Worm (Caenorhabditis elegans): ENCODE data around the gene clec-224.

The clec-224 gene

DNA sequence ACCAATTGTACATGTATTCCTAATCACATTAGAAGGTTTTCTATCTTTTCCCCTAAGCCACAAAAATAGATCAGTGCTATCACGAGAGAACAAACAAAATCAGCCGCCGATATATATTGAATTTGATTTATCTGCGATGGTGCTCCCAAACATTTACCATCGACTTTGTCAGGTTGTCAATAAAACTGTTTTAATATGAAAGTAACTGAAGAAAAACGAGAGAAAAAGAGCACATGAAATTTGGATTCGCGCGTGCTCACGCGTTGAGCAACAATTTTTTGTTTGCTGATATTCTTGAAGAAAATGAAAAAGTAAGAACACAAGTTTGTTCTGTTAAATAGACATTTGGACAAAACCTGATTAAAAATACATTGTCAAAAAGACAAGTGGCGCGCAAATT lies 9.6 kb upstream of the clec-224 start:
- TF ChIP-seq lin-13 (GFP tag; optimal IDR thresholded peaks at IDR 0.05): no peak
- no peak for TF ChIP-seq ama-1 (optimal IDR thresholded peaks at IDR 0.05)
- TF ChIP-seq alr-1 (tag; optimal IDR thresholded peaks at IDR 0.05): no peak
- no peak for TF ChIP-seq gmeb-1 (tag; optimal IDR thresholded peaks at IDR 0.05)
- no peak for TF ChIP-seq crh-2 (tag; optimal IDR thresholded peaks at IDR 0.05)
- peak; percentile 51 for TF ChIP-seq F13H6.1 (tag; optimal IDR thresholded peaks at IDR 0.05)

DNA sequence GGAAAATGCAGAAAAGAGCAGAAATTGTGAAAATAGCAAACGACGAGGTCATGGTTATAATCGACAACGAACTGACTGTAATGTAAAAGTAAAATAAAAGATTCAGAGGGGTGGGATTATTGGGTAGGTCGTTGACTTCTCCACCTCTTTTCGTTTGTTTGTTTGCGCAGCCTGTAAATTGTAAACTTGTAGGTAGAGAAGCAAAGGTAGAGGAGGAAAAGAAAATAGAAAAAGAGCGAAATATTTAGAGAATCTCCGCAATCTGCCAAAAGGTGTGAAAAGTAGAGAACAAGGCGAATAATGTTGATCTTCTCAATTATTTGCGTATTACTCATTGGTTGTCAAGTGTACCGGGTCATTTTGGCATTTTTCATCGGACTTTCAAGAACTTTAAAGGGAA lies 8.1 kb upstream of the clec-224 start, which contains the start of gene ZK863.8:
TSS of gene ZK863.8 (minus strand) at position 173 of the 400 bp plus-strand sequence.
- TF ChIP-seq nhr-129 (tag; optimal IDR thresholded peaks at IDR 0.05) (peak; percentile 18), nhr-237 (tag; optimal IDR thresholded peaks at IDR 0.05) (no peak), F13H6.1 (tag; optimal IDR thresholded peaks at IDR 0.05) (peak; percentile 23)

DNA sequence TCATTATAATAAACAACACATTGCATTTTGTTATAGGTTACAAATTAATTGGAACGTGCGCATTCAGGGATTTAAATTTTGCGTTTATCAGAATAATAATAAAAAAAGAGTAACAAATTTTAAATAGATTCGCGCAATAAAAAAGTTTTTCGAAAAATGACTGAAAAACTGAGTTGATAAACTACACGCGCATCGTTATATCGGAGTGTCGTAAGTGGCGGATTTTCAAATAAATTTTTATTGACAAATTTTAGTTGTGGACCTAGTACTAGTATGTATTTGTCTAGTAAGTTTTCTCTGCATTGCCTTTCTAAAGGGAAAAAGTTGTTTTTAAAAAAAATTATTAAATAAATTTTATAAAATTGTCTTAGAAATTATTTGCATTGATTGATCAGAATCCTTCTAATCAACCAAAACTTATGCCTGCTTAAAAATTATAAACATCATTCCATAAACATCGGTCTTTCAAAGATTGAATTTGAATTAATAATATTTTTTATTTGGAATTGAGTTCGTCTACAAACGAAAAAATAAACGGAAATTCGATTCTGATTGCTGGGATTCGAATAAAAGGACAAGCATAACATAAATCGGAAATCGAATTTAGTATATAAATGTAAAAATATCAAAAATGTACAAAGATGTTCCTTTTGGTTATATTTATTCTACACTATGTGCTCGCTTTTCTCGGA lies 5.2 kb upstream of the clec-224 start, which contains the start of gene srd-4:
TSS of gene srd-4 (plus strand) at position 642 of the 692 bp plus-strand sequence.
- TF ChIP-seq nhr-12 (tag; optimal IDR thresholded peaks at IDR 0.05) (no peak), crh-2 (tag; optimal IDR thresholded peaks at IDR 0.05) (no peak), C34F6.9 (tag; optimal IDR thresholded peaks at IDR 0.05) (peak; percentile 50), elt-1 (tag; optimal IDR thresholded peaks at IDR 0.05) (no peak), egl-27 (tag; optimal IDR thresholded peaks at IDR 0.05) (no peak), snpc-4 (tag; optimal IDR thresholded peaks at IDR 0.05) (peak; percentile 25), ztf-4 (tag; optimal IDR thresholded peaks at IDR 0.05) (no peak), unc-55 (GFP tag; optimal IDR thresholded peaks at IDR 0.05) (peak; percentile 79), lin-11 (tag; optimal IDR thresholded peaks at IDR 0.05) (no peak), gmeb-1 (tag; optimal IDR thresholded peaks at IDR 0.05) (peak; percentile 95), unc-39 (tag; optimal IDR thresholded peaks at IDR 0.05) (no peak), alr-1 (tag; optimal IDR thresholded peaks at IDR 0.05) (no peak), peb-1 (tag; optimal IDR thresholded peaks at IDR 0.05) (no peak), lin-13 (GFP tag; optimal IDR thresholded peaks at IDR 0.05) (peak; percentile 1), lsy-2 (tag; optimal IDR thresholded peaks at IDR 0.05) (peak; percentile 21 to 74)

DNA sequence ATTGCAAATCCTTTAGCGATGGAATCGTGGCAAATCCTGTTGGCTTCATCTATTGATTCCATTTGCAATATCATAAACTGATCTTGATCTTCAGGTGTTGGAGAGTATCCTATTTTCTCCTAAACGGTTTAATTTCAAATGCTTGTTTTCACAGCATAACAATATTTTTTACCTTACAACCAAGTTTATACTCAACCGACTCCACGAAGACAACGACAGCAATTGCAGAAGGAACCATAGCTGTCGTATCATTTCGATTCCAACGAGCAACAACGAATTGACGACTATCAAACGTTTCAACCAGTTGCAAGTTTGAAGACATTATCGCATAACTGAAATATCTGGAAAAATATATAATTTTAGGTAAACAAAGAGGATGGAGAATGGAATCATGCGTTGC lies 4.6 kb upstream of the clec-224 start, which contains the start of gene usip-1:
TSS of gene usip-1 (minus strand) at position 341 of the 400 bp plus-strand sequence.
- TF ChIP-seq lsy-2 (tag; optimal IDR thresholded peaks at IDR 0.05) (no peak), nhr-77 (tag; optimal IDR thresholded peaks at IDR 0.05) (no peak), ZK546.5 (tag; optimal IDR thresholded peaks at IDR 0.05) (no peak)

ce11 chrV:12181310-12181709 lies 2.1 kb upstream of the clec-224 start, which contains the start of gene elpc-3:
Gene elpc-3 (minus strand): TSS chrV:12181410.
- TF ChIP-seq lin-13 (GFP tag; optimal IDR thresholded peaks at IDR 0.05): no peak
- TF ChIP-seq R02D3.7 (tag; optimal IDR thresholded peaks at IDR 0.05): no peak
- no peak for TF ChIP-seq egl-27 (tag; optimal IDR thresholded peaks at IDR 0.05)
- no peak for TF ChIP-seq lsy-2 (tag; optimal IDR thresholded peaks at IDR 0.05)
- no peak for TF ChIP-seq unc-39 (tag; optimal IDR thresholded peaks at IDR 0.05)
- no peak for TF ChIP-seq fos-1 (tag; optimal IDR thresholded peaks at IDR 0.05)
- no peak for TF ChIP-seq ceh-82 (tag; optimal IDR thresholded peaks at IDR 0.05)
- no peak for TF ChIP-seq ztf-11 (tag; optimal IDR thresholded peaks at IDR 0.05)
- no peak for TF ChIP-seq ztf-4 (tag; optimal IDR thresholded peaks at IDR 0.05)
- no peak for TF ChIP-seq C34F6.9 (tag; optimal IDR thresholded peaks at IDR 0.05)
- TF ChIP-seq dmd-4 (tag; optimal IDR thresholded peaks at IDR 0.05): no peak
- TF ChIP-seq Y55F3AM.14 (GFP tag; optimal IDR thresholded peaks at IDR 0.05): no peak
- TF ChIP-seq ZK546.5 (tag; optimal IDR thresholded peaks at IDR 0.05): no peak
- no peak for TF ChIP-seq lin-11 (tag; optimal IDR thresholded peaks at IDR 0.05)
- TF ChIP-seq nhr-23 (tag; optimal IDR thresholded peaks at IDR 0.05): no peak
- no peak for TF ChIP-seq unc-62 (GFP tag; optimal IDR thresholded peaks at IDR 0.05)
- no peak for TF ChIP-seq gmeb-1 (tag; optimal IDR thresholded peaks at IDR 0.05)
- no peak for TF ChIP-seq nhr-11 (tag; optimal IDR thresholded peaks at IDR 0.05)
- no peak for TF ChIP-seq nhr-6 (tag; optimal IDR thresholded peaks at IDR 0.05)
- no peak for TF ChIP-seq mab-5 (tag; optimal IDR thresholded peaks at IDR 0.05)

DNA sequence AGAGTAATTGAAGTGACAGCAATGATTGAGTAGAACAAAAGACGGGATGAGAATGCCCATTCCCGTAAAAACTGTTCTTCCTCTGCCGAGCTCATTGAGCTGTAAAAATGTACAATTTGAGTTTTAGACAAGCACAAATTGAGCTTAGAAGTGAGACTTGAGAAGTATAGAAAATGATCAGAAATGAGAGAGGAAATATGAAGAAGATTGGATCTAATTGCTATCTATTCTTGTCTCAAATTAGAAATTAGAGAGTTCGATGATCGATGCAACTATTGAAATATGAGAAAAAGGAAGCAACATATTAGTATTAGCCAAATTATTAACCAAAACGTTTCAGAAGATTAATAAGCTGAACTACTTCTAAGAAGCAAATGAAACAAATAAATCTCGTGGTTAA lies 9.1 kb downstream of the clec-224 start, which contains the start of gene ZK863.1:
TSS of gene ZK863.1 (minus strand) at position 101 of the 400 bp plus-strand sequence.
- TF ChIP-seq elt-1 (tag; optimal IDR thresholded peaks at IDR 0.05) (no peak), snpc-4 (tag; optimal IDR thresholded peaks at IDR 0.05) (no peak), ztf-11 (tag; optimal IDR thresholded peaks at IDR 0.05) (no peak), crh-2 (tag; optimal IDR thresholded peaks at IDR 0.05) (no peak), nhr-21 (tag; optimal IDR thresholded peaks at IDR 0.05) (no peak), alr-1 (tag; optimal IDR thresholded peaks at IDR 0.05) (no peak), ceh-82 (tag; optimal IDR thresholded peaks at IDR 0.05) (no peak)

Measured in whole organism, L2 larva.